Fruit fly (Drosophila melanogaster): ENCODE data around the gene CG32756.

- TF ChIP-seq CG8478 (optimal IDR thresholded peaks at IDR 0.05): no peak
- TF ChIP-seq CTCF (optimal IDR thresholded peaks at IDR 0.05): no peak
These were observed 31.6 kb downstream of the CG32756 start for dm6 chrX:5977113-5977512.
